Worm (Caenorhabditis elegans) whole organism, L4 larva: ENCODE data around the gene T05C3.6.

Experiments used
- aly-2 ChIP-seq: sonication (generic microtip); optimal IDR thresholded peaks from 2 replicates; lab custom pipeline; 2018; ENCODE audit warnings: missing biosample characterization, missing genetic modification characterization
- ama-1 ChIP-seq: fragments of 150-350 bp; optimal IDR thresholded peaks from 2 replicates; lab custom pipeline; 2014; ENCODE audit warnings: inconsistent platforms, mixed read lengths
- lin-13 ChIP-seq: fragments of 150-350 bp; optimal IDR thresholded peaks from 2 replicates; lab custom pipeline; 2014; ENCODE audit warnings: missing biosample characterization, missing genetic modification reagents, missing genetic modification characterization
- nhr-10 ChIP-seq: fragments of 150-350 bp; optimal IDR thresholded peaks from 2 replicates; lab custom pipeline; 2014; ENCODE audit warnings: missing biosample characterization, missing genetic modification characterization
- nhr-42 ChIP-seq: fragments of 200-800 bp; sonication (Bioruptor generic); IDR thresholded peaks from 2 replicates; pipeline ENCODE4 v1.3.6; 2022; ENCODE audit warnings: missing genetic modification characterization, missing compliant biosample characterization
- nhr-76 ChIP-seq: fragments of 150-350 bp; optimal IDR thresholded peaks from 2 replicates; lab custom pipeline; 2014; ENCODE audit warnings: missing biosample characterization, missing genetic modification characterization
- skn-1 ChIP-seq: fragments of 150-350 bp; optimal IDR thresholded peaks from 2 replicates; lab custom pipeline; 2014; ENCODE audit warnings: missing biosample characterization, missing genetic modification characterization

ce11 chrV:5454955-5455354, 35.3 kb upstream of the T05C3.6 start:
- TF ChIP-seq ama-1 (lab: Kevin White, UChicago) (no peak), nhr-76 (tag; lab: Kevin White, UChicago) (no peak), lin-13 (GFP tag; lab: Kevin White, UChicago) (no peak), nhr-42 (GFP tag; lab: Robert Waterston, UW) (no peak), aly-2 (tag; lab: Kevin White, UChicago) (no peak), skn-1 (tag; lab: Kevin White, UChicago) (no peak), nhr-10 (tag; lab: Kevin White, UChicago) (no peak)
